Worm (Caenorhabditis elegans) whole organism, L1 larva: ENCODE results near the gene parg-2.

ENCODE experiments used
- C16A3.4 ChIP-seq: fragments of 150-350 bp; optimal IDR thresholded peaks from 2 replicates; lab custom pipeline; 2014; ENCODE audit warnings: missing biosample characterization, missing genetic modification characterization
- aha-1 ChIP-seq: fragments of 150-350 bp; optimal IDR thresholded peaks from 2 replicates; lab custom pipeline; 2014; ENCODE audit warnings: missing biosample characterization, missing genetic modification characterization
- aly-2 ChIP-seq: fragments of 150-350 bp; optimal IDR thresholded peaks from 2 replicates; lab custom pipeline; 2014; ENCODE audit warnings: missing biosample characterization, missing genetic modification characterization
- blmp-1 ChIP-seq: fragments of 150-350 bp; optimal IDR thresholded peaks from 2 replicates; lab custom pipeline; 2014; ENCODE audit warnings: missing biosample characterization, missing genetic modification characterization
- ceh-8 ChIP-seq: fragments of 200-800 bp; sonication (Bioruptor generic); optimal IDR thresholded peaks from 2 replicates; lab custom pipeline; 2018; ENCODE audit warnings: mild to moderate bottlenecking, missing genetic modification characterization, moderate library complexity, missing compliant biosample characterization
- ces-1 ChIP-seq: fragments of 150-350 bp; optimal IDR thresholded peaks from 2 replicates; lab custom pipeline; 2014; ENCODE audit warnings: missing biosample characterization, missing genetic modification reagents, missing genetic modification characterization
- dpl-1 ChIP-seq, 3 experiments: fragments of 150-350 bp in 2 of 3; sonication (generic microtip) in 1 of 3; optimal IDR thresholded peaks; 2 replicates each; lab custom pipeline; 2014 to 2017; ENCODE audit warnings: missing biosample characterization in 3 of 3, missing genetic modification characterization in 3 of 3, missing genetic modification reagents in 3 of 3
- efl-1 ChIP-seq, 4 experiments: fragments of 150-350 bp; optimal IDR thresholded peaks in 3 of 4; peaks in 1 of 4; 1 replicate in 1 of 4; 2 replicates in 3 of 4; lab custom pipeline; 2014; ENCODE audit warnings: missing biosample characterization in 2 of 4, missing genetic modification characterization in 2 of 4, missing genetic modification reagents in 2 of 4
- efl-3 ChIP-seq: fragments of 200-800 bp; sonication (Bioruptor generic); optimal IDR thresholded peaks from 2 replicates; lab custom pipeline; 2018; ENCODE audit warnings: mild to moderate bottlenecking, missing genetic modification characterization, missing compliant biosample characterization
- egl-13 ChIP-seq: sonication (generic microtip); optimal IDR thresholded peaks from 2 replicates; lab custom pipeline; 2016; ENCODE audit warnings: missing genotype, missing genetic modification reagents, missing genetic modification characterization, missing compliant biosample characterization
- fkh-10 ChIP-seq: sonication (generic microtip); optimal IDR thresholded peaks from 2 replicates; lab custom pipeline; 2017; ENCODE audit warnings: missing biosample characterization, missing genetic modification reagents, missing genetic modification characterization
- fkh-4 ChIP-seq: sonication (generic microtip); optimal IDR thresholded peaks from 2 replicates; lab custom pipeline; 2016; ENCODE audit warnings: missing compliant biosample characterization, missing genetic modification characterization, borderline replicate concordance
- grh-1 ChIP-seq: fragments of 200-800 bp; sonication (Bioruptor generic); IDR thresholded peaks from 2 replicates; pipeline ENCODE4 v1.3.6; 2022; ENCODE audit warnings: missing genetic modification reagents, missing genetic modification characterization, missing compliant biosample characterization
- hlh-4 ChIP-seq: sonication (generic microtip); optimal IDR thresholded peaks from 2 replicates; lab custom pipeline; 2016; ENCODE audit warnings: mild to moderate bottlenecking, missing genetic modification characterization, missing compliant biosample characterization
- hpl-2 ChIP-seq: fragments of 150-350 bp; optimal IDR thresholded peaks from 2 replicates; lab custom pipeline; 2014; ENCODE audit warnings: missing biosample characterization, missing genetic modification reagents, missing genetic modification characterization
- isw-1 ChIP-seq: fragments of 200-800 bp; sonication (Bioruptor generic); IDR thresholded peaks from 2 replicates; pipeline ENCODE4 v1.3.6; 2022; ENCODE audit warnings: missing genetic modification characterization, missing compliant biosample characterization
- lin-13 ChIP-seq: fragments of 150-350 bp; optimal IDR thresholded peaks from 2 replicates; lab custom pipeline; 2014; ENCODE audit warnings: missing biosample characterization, missing genetic modification reagents, missing genetic modification characterization
- lin-14 ChIP-seq: fragments of 200-800 bp; sonication (Bioruptor generic); optimal IDR thresholded peaks from 2 replicates; lab custom pipeline; 2018; ENCODE audit warnings: mild to moderate bottlenecking, missing genetic modification characterization, moderate library complexity, missing compliant biosample characterization
- lin-35 ChIP-seq, 2 experiments: fragments of 150-350 bp; optimal IDR thresholded peaks; 2 replicates each; lab custom pipeline; 2014; ENCODE audit warnings: missing biosample characterization in 2 of 2, missing genetic modification characterization in 2 of 2, missing genetic modification reagents in 2 of 2
- lin-39 ChIP-seq: fragments of 150-350 bp; optimal IDR thresholded peaks from 2 replicates; lab custom pipeline; 2014; ENCODE audit warnings: missing biosample characterization, missing genetic modification reagents, missing genetic modification characterization
- lir-3 ChIP-seq: sonication (generic microtip); optimal IDR thresholded peaks from 2 replicates; lab custom pipeline; 2016; ENCODE audit warnings: mild to moderate bottlenecking, missing genetic modification characterization, moderate library complexity, missing compliant biosample characterization; ENCODE audit not compliant: poor library complexity
- lsy-2 ChIP-seq, 2 experiments: fragments of 150-350 bp; optimal IDR thresholded peaks; 2 replicates each; lab custom pipeline; 2014; ENCODE audit warnings: missing biosample characterization in 2 of 2, missing genetic modification characterization in 2 of 2
- mep-1 ChIP-seq: fragments of 150-350 bp; optimal IDR thresholded peaks from 2 replicates; lab custom pipeline; 2014; ENCODE audit warnings: missing biosample characterization, missing genetic modification characterization
- nhr-11 ChIP-seq: fragments of 150-350 bp; optimal IDR thresholded peaks from 2 replicates; lab custom pipeline; 2014; ENCODE audit warnings: missing biosample characterization, missing genetic modification characterization
- nhr-19 ChIP-seq: fragments of 200-800 bp; sonication (Bioruptor generic); conservative IDR thresholded peaks from 2 replicates; pipeline ENCODE4 v1.3.6; 2022; ENCODE audit warnings: missing genetic modification characterization, missing compliant biosample characterization
- nhr-20 ChIP-seq: sonication (generic microtip); optimal IDR thresholded peaks from 2 replicates; lab custom pipeline; 2016; ENCODE audit warnings: mild to moderate bottlenecking, missing genetic modification characterization, missing compliant biosample characterization
- nhr-71 ChIP-seq: sonication (generic microtip); optimal IDR thresholded peaks from 2 replicates; lab custom pipeline; 2016; ENCODE audit warnings: mild to moderate bottlenecking, missing genetic modification characterization, moderate library complexity, missing compliant biosample characterization
- nhr-77 ChIP-seq: fragments of 150-350 bp; optimal IDR thresholded peaks from 2 replicates; lab custom pipeline; 2014; ENCODE audit warnings: missing biosample characterization, missing genetic modification characterization
- nhr-90 ChIP-seq: sonication (generic microtip); optimal IDR thresholded peaks from 2 replicates; lab custom pipeline; 2016; ENCODE audit warnings: mild to moderate bottlenecking, missing genetic modification characterization, missing compliant biosample characterization; ENCODE audit not compliant: poor library complexity
- pax-3 ChIP-seq: fragments of 200-800 bp; sonication (Bioruptor generic); optimal IDR thresholded peaks from 2 replicates; lab custom pipeline; 2018; ENCODE audit warnings: mild to moderate bottlenecking, missing genetic modification characterization, moderate library complexity, missing compliant biosample characterization
- skn-1 ChIP-seq: fragments of 150-350 bp; optimal IDR thresholded peaks from 2 replicates; lab custom pipeline; 2014; ENCODE audit warnings: missing biosample characterization, missing genetic modification characterization
- snu-23 ChIP-seq: sonication (generic microtip); optimal IDR thresholded peaks from 2 replicates; lab custom pipeline; 2016; ENCODE audit warnings: missing genetic modification characterization, missing compliant biosample characterization
- sox-4 ChIP-seq: sonication (generic microtip); optimal IDR thresholded peaks from 2 replicates; lab custom pipeline; 2016; ENCODE audit warnings: missing genetic modification characterization, missing compliant biosample characterization
- sup-37 ChIP-seq: fragments of 200-800 bp; sonication (Bioruptor generic); optimal IDR thresholded peaks from 2 replicates; lab custom pipeline; 2018; ENCODE audit warnings: mild to moderate bottlenecking, missing genetic modification characterization, missing compliant biosample characterization
- swsn-7 ChIP-seq: sonication (generic microtip); optimal IDR thresholded peaks from 2 replicates; lab custom pipeline; 2016; ENCODE audit warnings: missing genetic modification characterization, missing compliant biosample characterization
- tlp-1 ChIP-seq: fragments of 150-350 bp; optimal IDR thresholded peaks from 2 replicates; lab custom pipeline; 2014; ENCODE audit warnings: missing biosample characterization, missing genetic modification characterization
- zip-4 ChIP-seq: fragments of 200-800 bp; sonication (Bioruptor generic); optimal IDR thresholded peaks from 2 replicates; lab custom pipeline; 2018; ENCODE audit warnings: mild to moderate bottlenecking, missing genetic modification characterization, moderate library complexity, missing compliant biosample characterization
- ztf-11 ChIP-seq, 2 experiments: sonication (generic microtip); optimal IDR thresholded peaks; 2 replicates each; lab custom pipeline; 2016 to 2017; ENCODE audit warnings: missing genetic modification characterization in 2 of 2, missing biosample characterization in 1 of 2, missing compliant biosample characterization in 1 of 2
- ztf-4 ChIP-seq: fragments of 150-350 bp; optimal IDR thresholded peaks from 2 replicates; lab custom pipeline; 2014; ENCODE audit warnings: missing biosample characterization, missing genetic modification characterization

Gene parg-2

ce11 chrIV:8725345-8725744 lies 10.4 kb upstream of the parg-2 start, which contains the start of gene pgm-3:
Gene pgm-3 (plus strand): TSS chrIV:8725722.
- TF ChIP-seq blmp-1 (tag; lab: Kevin White, UChicago) (peak; percentile 75), grh-1 (no peak), efl-1 (optimal IDR thresholded peaks at IDR 0.05; lab: Kevin White, UChicago) (peak in 1 of 2 experiments; percentile 23), efl-1 (GFP tag; optimal IDR thresholded peaks at IDR 0.05 in 1 of 2; lab: Kevin White, UChicago) (no peak), dpl-1 (GFP tag; optimal IDR thresholded peaks at IDR 0.05; lab: Kevin White, UChicago) (peak in 1 of 3 experiments; percentile 1), lin-35 (GFP tag; optimal IDR thresholded peaks at IDR 0.05; lab: Kevin White, UChicago) (peak in 1 of 2 experiments; percentile 57)

ce11 chrIV:8724907-8725306 lies 10.0 kb upstream of the parg-2 start:
- TF ChIP-seq efl-1 (optimal IDR thresholded peaks at IDR 0.05; lab: Kevin White, UChicago) (no peak), efl-1 (GFP tag; optimal IDR thresholded peaks at IDR 0.05 in 1 of 2; lab: Kevin White, UChicago) (peak in 1 of 2 experiments; percentile 16), nhr-20 (tag; lab: Kevin White, UChicago) (no peak)

- TF ChIP-seq snu-23 (GFP tag; lab: Kevin White, UChicago) (no peak), zip-4 (GFP tag; lab: Kevin White, UChicago) (no peak), lir-3 (tag; lab: Kevin White, UChicago) (no peak), tlp-1 (tag; lab: Kevin White, UChicago) (no peak), sup-37 (GFP tag; lab: Kevin White, UChicago) (no peak), hpl-2 (no peak), sox-4 (no peak), lsy-2 (tag; optimal IDR thresholded peaks at IDR 0.05; lab: Kevin White, UChicago) (no peak), nhr-71 (tag; lab: Kevin White, UChicago) (no peak)
- TF ChIP-seq, all 84 proteins: peak for 0
Observed at ce11 chrIV:8723720-8724119, 8.8 kb upstream of the parg-2 start, which contains the start of gene F21D5.9. Gene F21D5.9 (plus strand): TSS chrIV:8724020.

- TF ChIP-seq fkh-10 (GFP tag; lab: Kevin White, UChicago) (no peak), ztf-11 (tag; optimal IDR thresholded peaks at IDR 0.05; lab: Kevin White, UChicago) (no peak), nhr-19 (GFP tag; lab: Robert Waterston, UW) (no peak), lin-14 (no peak), aha-1 (tag; lab: Kevin White, UChicago) (no peak), nhr-90 (tag; lab: Kevin White, UChicago) (no peak), swsn-7 (tag; lab: Kevin White, UChicago) (no peak), pax-3 (tag; lab: Kevin White, UChicago) (no peak), dpl-1 (GFP tag; optimal IDR thresholded peaks at IDR 0.05; lab: Kevin White, UChicago) (no peak), mep-1 (tag; lab: Kevin White, UChicago) (no peak), nhr-77 (no peak), lin-13 (no peak), efl-1 (optimal IDR thresholded peaks at IDR 0.05; lab: Kevin White, UChicago) (no peak), efl-1 (GFP tag; optimal IDR thresholded peaks at IDR 0.05 in 1 of 2; lab: Kevin White, UChicago) (no peak), nhr-11 (tag; lab: Kevin White, UChicago) (no peak), skn-1 (tag; lab: Kevin White, UChicago) (no peak)
- TF ChIP-seq, all 84 proteins: peak for 0
Observed at ce11 chrIV:8722801-8723200, 7.9 kb upstream of the parg-2 start.

- TF ChIP-seq egl-13 = no peak
- TF ChIP-seq ceh-8 (GFP tag; lab: Kevin White, UChicago) = no peak
- TF ChIP-seq hlh-4 = no peak
- TF ChIP-seq grh-1 = no peak
- TF ChIP-seq efl-3 (GFP tag; lab: Kevin White, UChicago) = no peak
- no peak for TF ChIP-seq lin-39 (tag; lab: Kevin White, UChicago)
- TF ChIP-seq isw-1 = no peak
- TF ChIP-seq lin-14 = no peak
- no peak for TF ChIP-seq ces-1 (GFP tag; lab: Kevin White, UChicago)
- no peak for TF ChIP-seq aly-2
- TF ChIP-seq C16A3.4 (tag; lab: Kevin White, UChicago) = no peak
- TF ChIP-seq fkh-4 (tag; lab: Kevin White, UChicago) = no peak
- TF ChIP-seq aha-1 (tag; lab: Kevin White, UChicago) = no peak
- no peak for TF ChIP-seq ztf-11 (tag; optimal IDR thresholded peaks at IDR 0.05; lab: Kevin White, UChicago)
- TF ChIP-seq swsn-7 (tag; lab: Kevin White, UChicago) = no peak
- TF ChIP-seq tlp-1 (tag; lab: Kevin White, UChicago) = no peak
- no peak for TF ChIP-seq ztf-4 (tag; lab: Kevin White, UChicago)
Observed at ce11 chrIV:8718153-8718552, 3.2 kb upstream of the parg-2 start, which contains the start of gene H23L24.1. Gene H23L24.1 (plus strand): TSS chrIV:8718453.
